Worm (Caenorhabditis elegans) whole organism, early embryonic: ENCODE measurements around the gene C55A6.4.

Experiments used
- B0310.2 ChIP-seq: sonication (generic microtip); optimal IDR thresholded peaks from 2 replicates; lab custom pipeline; 2016; ENCODE audit warnings: mild to moderate bottlenecking, missing genetic modification characterization, missing compliant biosample characterization
- ama-1 ChIP-seq: fragments of 150-350 bp; optimal IDR thresholded peaks from 2 replicates; lab custom pipeline; 2014
- ceh-13 ChIP-seq: fragments of 200-800 bp; sonication (Bioruptor generic); optimal IDR thresholded peaks from 2 replicates; lab custom pipeline; 2018; ENCODE audit warnings: mild to moderate bottlenecking, missing genetic modification characterization, missing compliant biosample characterization
- flt-1 ChIP-seq: fragments of 200-800 bp; sonication (Bioruptor generic); IDR thresholded peaks from 2 replicates; pipeline ENCODE4 v1.3.6; 2022; ENCODE audit warnings: missing genetic modification characterization, missing compliant biosample characterization
- hmbx-1 ChIP-seq: sonication (generic microtip); optimal IDR thresholded peaks from 2 replicates; lab custom pipeline; 2016; ENCODE audit warnings: mild to moderate bottlenecking, missing genetic modification characterization, missing compliant biosample characterization
- pes-1 ChIP-seq: fragments of 200-800 bp; sonication (Bioruptor generic); IDR thresholded peaks from 2 replicates; pipeline ENCODE4 v1.3.6; 2022; ENCODE audit warnings: missing genetic modification reagents, missing genetic modification characterization, missing compliant biosample characterization
- sea-1 ChIP-seq: fragments of 200-800 bp; sonication (Bioruptor generic); conservative IDR thresholded peaks from 2 replicates; pipeline ENCODE4 v1.3.6; 2022; ENCODE audit warnings: missing genetic modification characterization, missing compliant biosample characterization
- tbx-37 ChIP-seq: fragments of 200-800 bp; sonication (Bioruptor generic); conservative IDR thresholded peaks from 2 replicates; pipeline ENCODE4 v1.3.6; 2022; ENCODE audit warnings: missing genetic modification reagents, missing genetic modification characterization, missing compliant biosample characterization

DNA sequence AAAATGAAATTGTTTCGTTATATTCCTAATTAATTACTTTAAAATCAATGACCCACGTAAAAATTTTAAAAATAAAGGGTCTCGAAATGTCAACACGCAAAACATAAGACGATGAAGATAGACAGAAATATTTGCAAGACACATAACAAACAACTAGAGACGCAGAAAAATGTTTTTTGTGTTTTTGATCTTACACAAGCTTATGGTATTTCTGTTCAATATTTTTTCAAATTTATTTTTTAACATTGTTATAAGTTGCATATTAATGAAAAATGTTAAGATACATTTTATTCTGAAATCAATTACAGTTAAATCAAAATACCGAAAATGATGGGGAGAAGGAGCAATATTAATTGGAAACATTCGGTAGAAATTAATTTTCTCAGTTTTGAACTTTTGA is 4.3 kb downstream of the C55A6.4 start, which contains the start of gene C55A6.3:
- TF ChIP-seq sea-1 (no peak), B0310.2 (tag; lab: Kevin White, UChicago) (no peak), hmbx-1 (no peak), ama-1 (lab: Kevin White, UChicago) (no peak), flt-1 (no peak), pes-1 (GFP tag; lab: Robert Waterston, UW) (no peak), tbx-37 (GFP tag; lab: Robert Waterston, UW) (no peak), ceh-13 (no peak)
